Worm (Caenorhabditis elegans): ENCODE data around the gene D2007.1.

The D2007.1 gene

DNA sequence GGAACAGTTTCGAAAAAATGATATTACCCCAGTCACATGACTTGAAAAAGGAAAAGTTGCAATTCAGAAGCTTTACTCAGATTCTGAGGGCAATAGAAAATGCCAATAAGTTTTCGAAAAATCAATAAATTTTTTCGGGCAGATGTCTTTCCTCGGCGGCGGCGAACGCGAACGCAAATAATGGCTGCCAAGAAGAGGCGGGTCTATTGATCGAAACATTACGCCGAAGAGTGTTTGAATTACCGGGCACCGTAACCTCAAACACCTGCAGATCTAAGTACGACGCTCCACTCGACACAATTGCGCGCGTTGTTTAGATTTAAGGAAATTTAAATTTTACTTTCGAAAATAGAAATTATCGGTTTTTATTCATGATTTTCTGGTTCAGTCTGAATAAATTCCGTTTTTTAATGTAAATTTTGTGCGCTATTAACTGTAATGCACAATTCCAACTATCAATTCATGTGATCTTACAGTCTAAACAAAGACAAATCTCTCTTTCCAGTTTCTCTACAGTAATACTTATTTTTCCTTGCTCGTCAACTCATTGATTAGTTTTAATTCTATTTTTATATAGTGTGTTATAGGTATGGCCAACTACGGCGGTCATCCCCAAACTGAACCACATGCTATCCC is 8.6 kb downstream of the D2007.1 start, which contains the start of gene prp-8 (continued):
- TF ChIP-seq daf-19 (GFP tag; conservative IDR thresholded peaks at IDR 0.05) = no peak
- peak; percentile 68 for TF ChIP-seq dmd-6 (GFP tag; IDR thresholded peaks at IDR 0.05)
- no peak for TF ChIP-seq daf-12 (tag; optimal IDR thresholded peaks at IDR 0.05)
- TF ChIP-seq R02D3.7 (tag; optimal IDR thresholded peaks at IDR 0.05) = no peak
- TF ChIP-seq hif-1 (tag; optimal IDR thresholded peaks at IDR 0.05) = peak in 1 of 2 experiments; percentile 80
- no peak for TF ChIP-seq ZK337.2 (GFP tag; IDR thresholded peaks at IDR 0.05)
- no peak for TF ChIP-seq lin-39 (tag; optimal IDR thresholded peaks at IDR 0.05)
- no peak for TF ChIP-seq set-16 (GFP tag; IDR thresholded peaks at IDR 0.05)
- TF ChIP-seq vab-7 (GFP tag; IDR thresholded peaks at IDR 0.05) = peak; percentile 26; the same call in 1 of the 2 replicates
- TF ChIP-seq jun-1 (tag; optimal IDR thresholded peaks at IDR 0.05) = no peak
- peak; percentile 77 for TF ChIP-seq ceh-28 (tag; optimal IDR thresholded peaks at IDR 0.05)
- TF ChIP-seq lin-29 (GFP tag; IDR thresholded peaks at IDR 0.05) = no peak
- 0 out of 2 replicates have a peak, but pooled peaks have one; percentile 26 for TF ChIP-seq nhr-42 (GFP tag; IDR thresholded peaks at IDR 0.05)
- peak; percentile 91 for TF ChIP-seq hlh-30 (tag; optimal IDR thresholded peaks at IDR 0.05; ENCODE audit: insufficient read depth)
- peak; percentile 83 for TF ChIP-seq duxl-1 (tag; optimal IDR thresholded peaks at IDR 0.05; ENCODE audit: poor library complexity)
- TF ChIP-seq unc-130 (GFP tag; optimal IDR thresholded peaks at IDR 0.05) = peak; percentile 25
- TF ChIP-seq nhr-111 (GFP tag; optimal IDR thresholded peaks at IDR 0.05) = no peak
- peak; percentile 62 for TF ChIP-seq F37D6.2 (tag; optimal IDR thresholded peaks at IDR 0.05)
- TF ChIP-seq saeg-2 (GFP tag; IDR thresholded peaks at IDR 0.05) = no peak
- TF ChIP-seq nhr-76 (tag; optimal IDR thresholded peaks at IDR 0.05) = no peak
- TF ChIP-seq ceh-20 (GFP tag; IDR thresholded peaks at IDR 0.05) = peak; percentile 68; the same call in 1 of the 2 replicates
- no peak for TF ChIP-seq mdl-1 (tag; optimal IDR thresholded peaks at IDR 0.05)
- TF ChIP-seq unc-39 (tag; optimal IDR thresholded peaks at IDR 0.05) = no peak
- TF ChIP-seq pha-4 (GFP tag; IDR thresholded peaks at IDR 0.05) = no peak
- peak; percentile 94 for TF ChIP-seq pha-4 (tag; optimal IDR thresholded peaks at IDR 0.05)
- TF ChIP-seq nhr-28 (tag; optimal IDR thresholded peaks at IDR 0.05) = peak; percentile 51
- 0 out of 2 replicates have a peak, but pooled peaks have one; percentile 23 for TF ChIP-seq snpc-1.2 (GFP tag; IDR thresholded peaks at IDR 0.05)
- TF ChIP-seq hlh-11 (tag; optimal IDR thresholded peaks at IDR 0.05) = peak; percentile 83
- no peak for TF ChIP-seq ces-1 (GFP tag; optimal IDR thresholded peaks at IDR 0.05)
- TF ChIP-seq cey-2 (tag; optimal IDR thresholded peaks at IDR 0.05; ENCODE audit: borderline replicate concordance, insufficient read depth) = no peak
- TF ChIP-seq mxl-3 (GFP tag; optimal IDR thresholded peaks at IDR 0.05) = peak; percentile 67
- TF ChIP-seq mes-2 (tag; optimal IDR thresholded peaks at IDR 0.05; ENCODE audit: poor library complexity, severe bottlenecking) = peak; percentile 95
- TF ChIP-seq daf-16 (GFP tag; optimal IDR thresholded peaks at IDR 0.05) = no peak
- peak; percentile 74 for TF ChIP-seq daf-16 (tag; optimal IDR thresholded peaks at IDR 0.05)
- TF ChIP-seq aha-1 (tag) = peak; percentile 99
- TF ChIP-seq dmd-8 (GFP tag; IDR thresholded peaks at IDR 0.05) = no peak
- peak; percentile 74 for TF ChIP-seq arid-1 (GFP tag; conservative IDR thresholded peaks at IDR 0.05)

DNA sequence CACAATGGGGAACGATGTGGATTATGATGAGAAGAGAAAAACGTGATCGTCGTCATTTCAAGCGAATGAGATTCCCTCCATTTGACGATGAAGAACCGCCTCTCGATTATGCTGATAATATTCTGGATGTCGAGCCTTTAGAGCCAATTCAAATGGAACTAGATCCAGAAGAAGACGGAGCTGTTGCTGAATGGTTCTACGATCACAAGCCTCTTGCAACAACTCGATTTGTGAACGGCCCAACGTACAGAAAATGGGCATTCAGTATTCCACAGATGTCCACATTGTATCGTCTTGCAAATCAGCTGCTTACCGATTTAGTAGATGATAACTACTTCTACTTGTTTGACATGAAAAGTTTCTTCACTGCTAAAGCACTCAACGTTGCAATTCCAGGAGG is 9.5 kb downstream of the D2007.1 start:
- TF ChIP-seq nhr-28 (tag; optimal IDR thresholded peaks at IDR 0.05) (no peak), aha-1 (tag) (peak; percentile 97), cey-2 (tag; optimal IDR thresholded peaks at IDR 0.05; ENCODE audit: borderline replicate concordance, insufficient read depth) (no peak)

DNA sequence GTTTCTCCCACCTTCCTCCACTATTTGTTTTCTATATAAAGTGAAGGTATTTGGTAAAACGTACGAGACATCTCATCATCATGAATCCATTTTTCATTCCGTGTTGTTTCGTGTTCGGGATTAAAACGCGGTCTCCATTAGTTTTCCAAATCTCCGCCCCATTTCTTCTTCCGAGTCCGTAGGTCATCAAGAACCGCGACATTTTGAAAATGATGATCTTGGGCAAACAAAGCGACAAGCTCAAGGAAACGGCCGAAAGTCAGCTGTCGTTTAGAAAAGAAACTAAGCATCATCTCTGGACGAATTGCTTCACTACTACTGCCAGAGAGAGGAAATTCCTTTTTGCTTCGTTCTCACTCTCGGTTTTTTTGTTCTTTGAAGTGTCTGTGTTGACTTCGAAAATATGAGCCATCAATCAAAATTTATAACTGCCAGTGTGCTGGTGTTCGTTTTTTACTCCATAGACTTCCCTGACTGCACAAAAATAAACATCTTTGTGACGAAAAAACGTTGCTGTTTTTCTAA is 17.4 kb downstream of the D2007.1 start:
- TF ChIP-seq ceh-20 (GFP tag; IDR thresholded peaks at IDR 0.05) = 0 out of 2 replicates have a peak, but pooled peaks have one; percentile 38
- TF ChIP-seq tra-1 (GFP tag; IDR thresholded peaks at IDR 0.05) = 0 out of 2 replicates have a peak, but pooled peaks have one; percentile 30
- TF ChIP-seq ceh-82 (tag; optimal IDR thresholded peaks at IDR 0.05) = no peak
- TF ChIP-seq dmd-6 (GFP tag; IDR thresholded peaks at IDR 0.05) = 0 out of 2 replicates have a peak, but pooled peaks have one; percentile 12
- peak in 1 of 2 experiments; percentile 72 for TF ChIP-seq unc-62 (GFP tag; optimal IDR thresholded peaks at IDR 0.05 in 1 of 2)
- TF ChIP-seq unc-62 (tag; optimal IDR thresholded peaks at IDR 0.05) = no peak
- TF ChIP-seq T26A8.4 (GFP tag; IDR thresholded peaks at IDR 0.05) = no peak
- peak; percentile 21 for TF ChIP-seq ama-1 (optimal IDR thresholded peaks at IDR 0.05)
- no peak for TF ChIP-seq lir-3 (tag; optimal IDR thresholded peaks at IDR 0.05)
- no peak for TF ChIP-seq nhr-111 (GFP tag; optimal IDR thresholded peaks at IDR 0.05)
- peak in 1 of 2 experiments; percentile 7 for TF ChIP-seq lsy-2 (tag; optimal IDR thresholded peaks at IDR 0.05)

All from whole organism, L4 larva.